Fruit fly (Drosophila melanogaster) whole organism, embryonic: Measurements from ENCODE around the gene Art3.

Experiments
- Ada2b ChIP-seq: fragments of 200-800 bp; sonication (Bioruptor generic); IDR thresholded peaks from 2 replicates; pipeline ENCODE4 v1.3.6; 2022; ENCODE audit warnings: missing biosample characterization, missing genetic modification characterization
- CG12155 ChIP-seq: fragments of 200-800 bp; sonication (Bioruptor generic); optimal IDR thresholded peaks from 3 replicates; lab custom pipeline; 2016; ENCODE audit warnings: missing biosample characterization, missing genetic modification characterization
- CG12659 ChIP-seq: fragments of 200-800 bp; sonication (Bioruptor generic); optimal IDR thresholded peaks from 3 replicates; lab custom pipeline; 2017; ENCODE audit warnings: mild to moderate bottlenecking, missing biosample characterization, missing genetic modification reagents, missing genetic modification characterization
- CG13775 ChIP-seq: fragments of 200-800 bp; sonication (Bioruptor generic); optimal IDR thresholded peaks from 3 replicates; lab custom pipeline; 2017; ENCODE audit warnings: missing biosample characterization, mild to moderate bottlenecking, missing genetic modification characterization
- CG14667 ChIP-seq: fragments of 200-800 bp; sonication (Bioruptor generic); IDR thresholded peaks from 2 replicates; pipeline ENCODE4 v1.3.6; 2022; ENCODE audit warnings: missing biosample characterization, missing genetic modification characterization
- CG16863 ChIP-seq: fragments of 200-800 bp; sonication (Bioruptor generic); optimal IDR thresholded peaks from 3 replicates; lab custom pipeline; 2016; ENCODE audit warnings: missing biosample characterization, missing genetic modification characterization
- CG31441 ChIP-seq: fragments of 200-800 bp; sonication (Bioruptor generic); IDR thresholded peaks from 2 replicates; pipeline ENCODE4 v1.3.6; 2022; ENCODE audit warnings: missing biosample characterization, missing genetic modification characterization
- CG7839 ChIP-seq: fragments of 200-800 bp; sonication (Bioruptor generic); optimal IDR thresholded peaks from 3 replicates; lab custom pipeline; 2018; ENCODE audit warnings: missing biosample characterization, mild to moderate bottlenecking, missing genetic modification characterization, moderate library complexity
- CG7987 ChIP-seq: fragments of 200-800 bp; sonication (Bioruptor generic); optimal IDR thresholded peaks from 2 replicates; lab custom pipeline; 2018; ENCODE audit warnings: missing biosample characterization, mild to moderate bottlenecking, missing genetic modification characterization, moderate library complexity
- CG8089 ChIP-seq: fragments of 200-800 bp; sonication (Bioruptor generic); optimal IDR thresholded peaks from 3 replicates; lab custom pipeline; 2016; ENCODE audit warnings: missing biosample characterization, missing genetic modification characterization
- CG8359 ChIP-seq: fragments of 200-800 bp; sonication (Bioruptor generic); optimal IDR thresholded peaks from 2 replicates; lab custom pipeline; 2017; ENCODE audit warnings: missing biosample characterization, mild to moderate bottlenecking, missing genetic modification characterization, borderline replicate concordance
- Hand ChIP-seq: fragments of 200-800 bp; sonication (Bioruptor generic); optimal IDR thresholded peaks from 2 replicates; lab custom pipeline; 2017; ENCODE audit warnings: mild to moderate bottlenecking, missing biosample characterization, missing genetic modification reagents, missing genetic modification characterization
- Oaz ChIP-seq: fragments of 200-800 bp; sonication (Bioruptor generic); IDR thresholded peaks from 2 replicates; pipeline ENCODE4 v1.3.6; 2022; ENCODE audit warnings: missing biosample characterization, missing genetic modification characterization
- Ssrp ChIP-seq: fragments of 200-800 bp; sonication (Bioruptor generic); optimal IDR thresholded peaks from 2 replicates; lab custom pipeline; 2018; ENCODE audit warnings: missing biosample characterization, mild to moderate bottlenecking, missing genetic modification characterization, moderate library complexity
- bigmax ChIP-seq: fragments of 200-800 bp; sonication (Bioruptor generic); optimal IDR thresholded peaks from 2 replicates; lab custom pipeline; 2018; ENCODE audit warnings: missing biosample characterization, mild to moderate bottlenecking, missing genetic modification characterization
- crp ChIP-seq, 2 experiments: fragments of 200-800 bp; sonication (Bioruptor generic); optimal IDR thresholded peaks; 2 replicates in 1 of 2; 3 replicates in 1 of 2; lab custom pipeline; 2017; ENCODE audit warnings: missing biosample characterization in 2 of 2, missing genetic modification characterization in 2 of 2, mild to moderate bottlenecking in 1 of 2, moderate library complexity in 1 of 2
- hb ChIP-seq: fragments of 200-800 bp; sonication (Bioruptor generic); IDR thresholded peaks from 3 replicates; pipeline ENCODE4 v1.3.6; 2022; ENCODE audit warnings: missing biosample characterization, missing genetic modification characterization; ENCODE audit not compliant: partially characterized antibody
- pho ChIP-seq: fragments of 200-800 bp; sonication (Bioruptor generic); optimal IDR thresholded peaks from 2 replicates; lab custom pipeline; 2016; ENCODE audit warnings: missing biosample characterization, missing genetic modification characterization
- trem ChIP-seq: fragments of 200-800 bp; optimal IDR thresholded peaks from 3 replicates; lab custom pipeline; 2019; ENCODE audit warnings: missing biosample characterization, mild to moderate bottlenecking, missing genetic modification characterization, moderate library complexity

The Art3 gene

dm6 chr3R:15196134-15197034 lies 32.8 kb downstream of the Art3 start, which contains the start of the genes Kpc1 and CG42542 (continued):
- TF ChIP-seq CG13775 (GFP tag; lab: Kevin White, UChicago) = peak; percentile 81
- peak; percentile 78 for TF ChIP-seq CG31441 (GFP tag; lab: Robert Waterston, UW)
- no peak for TF ChIP-seq CG8359 (GFP tag; lab: Kevin White, UChicago)

dm6 chr3R:15181467-15181866 lies 47.7 kb downstream of the Art3 start, which contains the start of gene Mf:
Mf (minus strand) TSS chr3R:15181510.
- TF ChIP-seq bigmax (GFP tag; lab: Kevin White, UChicago) = no peak
- no peak for TF ChIP-seq CG12155 (GFP tag; lab: Kevin White, UChicago)
- TF ChIP-seq Oaz (GFP tag; lab: Robert Waterston, UW) = no peak
- no peak for TF ChIP-seq Ssrp (tag; lab: Kevin White, UChicago)
- TF ChIP-seq hb (GFP tag; lab: Robert Waterston, UW) = no peak
- TF ChIP-seq CG12659 (GFP tag; lab: Kevin White, UChicago) = no peak
- no peak for TF ChIP-seq CG8089 (GFP tag; lab: Kevin White, UChicago)
- TF ChIP-seq trem (tag; lab: Kevin White, UChicago) = no peak
- no peak for TF ChIP-seq pho (GFP tag; lab: Kevin White, UChicago)
- no peak for TF ChIP-seq crp (GFP tag; optimal IDR thresholded peaks at IDR 0.05; lab: Kevin White, UChicago)
- TF ChIP-seq Ada2b = no peak
- TF ChIP-seq CG7987 (GFP tag; lab: Kevin White, UChicago) = no peak
- no peak for TF ChIP-seq CG16863 (GFP tag; lab: Kevin White, UChicago)
- TF ChIP-seq Hand (GFP tag; lab: Kevin White, UChicago) = no peak
- no peak for TF ChIP-seq CG7839
- no peak for TF ChIP-seq CG14667 (GFP tag; lab: Robert Waterston, UW)
